Worm (Caenorhabditis elegans) whole organism, L1 larva: Measurements from ENCODE around the gene col-95.

Source experiments
- C34B4.2 ChIP-seq: sonication (generic microtip); optimal IDR thresholded peaks from 2 replicates; lab custom pipeline; 2017; ENCODE audit warnings: mild to moderate bottlenecking, missing genetic modification characterization, missing compliant biosample characterization
- F16B12.6 ChIP-seq: fragments of 150-350 bp; optimal IDR thresholded peaks from 2 replicates; lab custom pipeline; 2014; ENCODE audit warnings: missing biosample characterization, missing genetic modification characterization
- Y116A8C.19 ChIP-seq: sonication (generic microtip); optimal IDR thresholded peaks from 2 replicates; lab custom pipeline; 2016; ENCODE audit warnings: missing compliant biosample characterization, missing genetic modification characterization, borderline replicate concordance
- alr-1 ChIP-seq: fragments of 200-800 bp; sonication (Bioruptor generic); optimal IDR thresholded peaks from 2 replicates; lab custom pipeline; 2018; ENCODE audit warnings: borderline replicate concordance, mild to moderate bottlenecking, missing genetic modification characterization, missing compliant biosample characterization
- aly-2 ChIP-seq: fragments of 150-350 bp; optimal IDR thresholded peaks from 2 replicates; lab custom pipeline; 2014; ENCODE audit warnings: missing biosample characterization, missing genetic modification characterization
- ama-1 ChIP-seq: fragments of 150-350 bp; optimal IDR thresholded peaks from 2 replicates; lab custom pipeline; 2014
- blmp-1 ChIP-seq: fragments of 150-350 bp; optimal IDR thresholded peaks from 2 replicates; lab custom pipeline; 2014; ENCODE audit warnings: missing biosample characterization, missing genetic modification characterization
- ceh-63 ChIP-seq: fragments of 200-800 bp; sonication (Bioruptor generic); optimal IDR thresholded peaks from 2 replicates; lab custom pipeline; 2018; ENCODE audit warnings: mild to moderate bottlenecking, missing genetic modification characterization, missing compliant biosample characterization
- ceh-8 ChIP-seq: fragments of 200-800 bp; sonication (Bioruptor generic); optimal IDR thresholded peaks from 2 replicates; lab custom pipeline; 2018; ENCODE audit warnings: mild to moderate bottlenecking, missing genetic modification characterization, moderate library complexity, missing compliant biosample characterization
- ceh-82 ChIP-seq, 3 experiments: fragments of 150-350 bp in 1 of 3; sonication (generic microtip) in 2 of 3; optimal IDR thresholded peaks; 2 replicates each; lab custom pipeline; 2014 to 2017; ENCODE audit warnings: missing biosample characterization in 3 of 3, missing genetic modification characterization in 3 of 3
- ceh-88 ChIP-seq: fragments of 200-800 bp; sonication (Bioruptor generic); IDR thresholded peaks from 2 replicates; pipeline ENCODE4 v1.3.6; 2022; ENCODE audit warnings: missing genetic modification characterization, missing compliant biosample characterization
- dpl-1 ChIP-seq, 3 experiments: fragments of 150-350 bp in 2 of 3; sonication (generic microtip) in 1 of 3; optimal IDR thresholded peaks; 2 replicates each; lab custom pipeline; 2014 to 2017; ENCODE audit warnings: missing biosample characterization in 3 of 3, missing genetic modification characterization in 3 of 3, missing genetic modification reagents in 3 of 3
- efl-1 ChIP-seq, 4 experiments: fragments of 150-350 bp; optimal IDR thresholded peaks in 3 of 4; peaks in 1 of 4; 1 replicate in 1 of 4; 2 replicates in 3 of 4; lab custom pipeline; 2014; ENCODE audit warnings: missing biosample characterization in 2 of 4, missing genetic modification characterization in 2 of 4, missing genetic modification reagents in 2 of 4
- efl-3 ChIP-seq: fragments of 200-800 bp; sonication (Bioruptor generic); optimal IDR thresholded peaks from 2 replicates; lab custom pipeline; 2018; ENCODE audit warnings: mild to moderate bottlenecking, missing genetic modification characterization, missing compliant biosample characterization
- elt-2 ChIP-seq: sonication (generic microtip); optimal IDR thresholded peaks from 2 replicates; lab custom pipeline; 2016; ENCODE audit warnings: missing genetic modification characterization, mild to moderate bottlenecking, inconsistent platforms, missing compliant biosample characterization, missing genetic modification reagents
- elt-3 ChIP-seq, 6 experiments: fragments of 150-350 bp in 1 of 6; sonication (generic microtip); optimal IDR thresholded peaks; 2 replicates each; lab custom pipeline; 2017 to 2018; ENCODE audit warnings: missing biosample characterization in 6 of 6, missing genetic modification characterization in 6 of 6, inconsistent platforms in 1 of 6
- ets-5 ChIP-seq: fragments of 200-800 bp; sonication (Bioruptor generic); IDR thresholded peaks from 2 replicates; pipeline ENCODE4 v1.3.6; 2022; ENCODE audit warnings: missing genetic modification characterization, missing compliant biosample characterization
- fkh-10 ChIP-seq: sonication (generic microtip); optimal IDR thresholded peaks from 2 replicates; lab custom pipeline; 2017; ENCODE audit warnings: missing biosample characterization, missing genetic modification reagents, missing genetic modification characterization
- hlh-17 ChIP-seq: fragments of 200-800 bp; sonication (Bioruptor generic); optimal IDR thresholded peaks from 2 replicates; lab custom pipeline; 2018; ENCODE audit warnings: missing genetic modification characterization, mild to moderate bottlenecking, missing compliant biosample characterization, moderate library complexity, borderline replicate concordance
- hpl-2 ChIP-seq: fragments of 150-350 bp; optimal IDR thresholded peaks from 2 replicates; lab custom pipeline; 2014; ENCODE audit warnings: missing biosample characterization, missing genetic modification reagents, missing genetic modification characterization
- irx-1 ChIP-seq: sonication (generic microtip); optimal IDR thresholded peaks from 2 replicates; lab custom pipeline; 2016; ENCODE audit warnings: missing genetic modification characterization, missing compliant biosample characterization
- isw-1 ChIP-seq: fragments of 200-800 bp; sonication (Bioruptor generic); IDR thresholded peaks from 2 replicates; pipeline ENCODE4 v1.3.6; 2022; ENCODE audit warnings: missing genetic modification characterization, missing compliant biosample characterization
- jun-1 ChIP-seq: fragments of 150-350 bp; optimal IDR thresholded peaks from 2 replicates; lab custom pipeline; 2014; ENCODE audit warnings: missing biosample characterization, missing genetic modification reagents, missing genetic modification characterization
- lin-13 ChIP-seq: fragments of 150-350 bp; optimal IDR thresholded peaks from 2 replicates; lab custom pipeline; 2014; ENCODE audit warnings: missing biosample characterization, missing genetic modification reagents, missing genetic modification characterization
- lin-14 ChIP-seq: fragments of 200-800 bp; sonication (Bioruptor generic); optimal IDR thresholded peaks from 2 replicates; lab custom pipeline; 2018; ENCODE audit warnings: mild to moderate bottlenecking, missing genetic modification characterization, moderate library complexity, missing compliant biosample characterization
- lin-15B ChIP-seq: fragments of 150-350 bp; sonication (generic microtip); optimal IDR thresholded peaks from 3 replicates; lab custom pipeline; 2014; ENCODE audit warnings: missing biosample characterization, missing genetic modification characterization
- lin-35 ChIP-seq, 2 experiments: fragments of 150-350 bp; optimal IDR thresholded peaks; 2 replicates each; lab custom pipeline; 2014; ENCODE audit warnings: missing biosample characterization in 2 of 2, missing genetic modification characterization in 2 of 2, missing genetic modification reagents in 2 of 2
- lsy-2 ChIP-seq, 2 experiments: fragments of 150-350 bp; optimal IDR thresholded peaks; 2 replicates each; lab custom pipeline; 2014; ENCODE audit warnings: missing biosample characterization in 2 of 2, missing genetic modification characterization in 2 of 2
- mab-9 ChIP-seq: fragments of 200-800 bp; sonication (Bioruptor generic); IDR thresholded peaks from 2 replicates; pipeline ENCODE4 v1.3.6; 2022; ENCODE audit warnings: missing genetic modification reagents, missing genetic modification characterization, missing compliant biosample characterization
- mef-2 ChIP-seq: fragments of 150-350 bp; optimal IDR thresholded peaks from 2 replicates; lab custom pipeline; 2014; ENCODE audit warnings: missing biosample characterization, missing genetic modification characterization
- nhr-11 ChIP-seq: fragments of 150-350 bp; optimal IDR thresholded peaks from 2 replicates; lab custom pipeline; 2014; ENCODE audit warnings: missing biosample characterization, missing genetic modification characterization
- nhr-12 ChIP-seq: sonication (generic microtip); optimal IDR thresholded peaks from 2 replicates; lab custom pipeline; 2017; ENCODE audit warnings: missing biosample characterization, missing genetic modification characterization
- nhr-19 ChIP-seq: fragments of 200-800 bp; sonication (Bioruptor generic); conservative IDR thresholded peaks from 2 replicates; pipeline ENCODE4 v1.3.6; 2022; ENCODE audit warnings: missing genetic modification characterization, missing compliant biosample characterization
- nhr-237 ChIP-seq: fragments of 150-350 bp; optimal IDR thresholded peaks from 2 replicates; lab custom pipeline; 2014; ENCODE audit warnings: missing biosample characterization, missing genetic modification characterization
- nhr-47 ChIP-seq: sonication (generic microtip); optimal IDR thresholded peaks from 2 replicates; lab custom pipeline; 2016; ENCODE audit warnings: mild to moderate bottlenecking, missing genetic modification characterization, moderate library complexity, missing compliant biosample characterization
- nhr-77 ChIP-seq: fragments of 150-350 bp; optimal IDR thresholded peaks from 2 replicates; lab custom pipeline; 2014; ENCODE audit warnings: missing biosample characterization, missing genetic modification characterization
- nhr-84 ChIP-seq: sonication (generic microtip); optimal IDR thresholded peaks from 2 replicates; lab custom pipeline; 2017; ENCODE audit warnings: missing biosample characterization, missing genetic modification characterization
- nhr-90 ChIP-seq: sonication (generic microtip); optimal IDR thresholded peaks from 2 replicates; lab custom pipeline; 2016; ENCODE audit warnings: mild to moderate bottlenecking, missing genetic modification characterization, missing compliant biosample characterization; ENCODE audit not compliant: poor library complexity
- pqm-1 ChIP-seq: sonication (generic microtip); optimal IDR thresholded peaks from 3 replicates; lab custom pipeline; 2017; ENCODE audit warnings: missing biosample characterization, missing genetic modification characterization
- skn-1 ChIP-seq: fragments of 150-350 bp; optimal IDR thresholded peaks from 2 replicates; lab custom pipeline; 2014; ENCODE audit warnings: missing biosample characterization, missing genetic modification characterization
- sptf-1 ChIP-seq: fragments of 150-350 bp; optimal IDR thresholded peaks from 2 replicates; lab custom pipeline; 2014; ENCODE audit warnings: missing biosample characterization, missing genetic modification characterization
- sup-37 ChIP-seq: fragments of 200-800 bp; sonication (Bioruptor generic); optimal IDR thresholded peaks from 2 replicates; lab custom pipeline; 2018; ENCODE audit warnings: mild to moderate bottlenecking, missing genetic modification characterization, missing compliant biosample characterization
- tlp-1 ChIP-seq: fragments of 150-350 bp; optimal IDR thresholded peaks from 2 replicates; lab custom pipeline; 2014; ENCODE audit warnings: missing biosample characterization, missing genetic modification characterization
- unc-130 ChIP-seq: fragments of 150-350 bp; optimal IDR thresholded peaks from 2 replicates; lab custom pipeline; 2017; ENCODE audit warnings: missing biosample characterization, missing genetic modification characterization, inconsistent platforms
- unc-30 ChIP-seq: sonication (generic microtip); optimal IDR thresholded peaks from 2 replicates; lab custom pipeline; 2017; ENCODE audit warnings: missing biosample characterization, missing genetic modification characterization
- unc-62 ChIP-seq: fragments of 150-350 bp; optimal IDR thresholded peaks from 2 replicates; lab custom pipeline; 2014; ENCODE audit warnings: missing biosample characterization, missing genetic modification reagents, missing genetic modification characterization
- unc-86 ChIP-seq: sonication (generic microtip); optimal IDR thresholded peaks from 2 replicates; lab custom pipeline; 2016; ENCODE audit warnings: missing genetic modification characterization, missing compliant biosample characterization
- unc-98 ChIP-seq: fragments of 200-800 bp; sonication (Bioruptor generic); IDR thresholded peaks from 2 replicates; pipeline ENCODE4 v1.3.6; 2022; ENCODE audit warnings: missing genetic modification characterization, missing compliant biosample characterization
- vab-15 ChIP-seq: sonication (generic microtip); optimal IDR thresholded peaks from 2 replicates; lab custom pipeline; 2017; ENCODE audit warnings: missing genotype, mild to moderate bottlenecking, missing genetic modification characterization, missing compliant biosample characterization
- xbp-1 ChIP-seq: sonication (generic microtip); optimal IDR thresholded peaks from 2 replicates; lab custom pipeline; 2016; ENCODE audit warnings: missing genetic modification characterization, missing compliant biosample characterization
- zag-1 ChIP-seq: fragments of 150-350 bp; optimal IDR thresholded peaks from 2 replicates; lab custom pipeline; 2014; ENCODE audit warnings: missing biosample characterization, missing genetic modification characterization
- zip-4 ChIP-seq: fragments of 200-800 bp; sonication (Bioruptor generic); optimal IDR thresholded peaks from 2 replicates; lab custom pipeline; 2018; ENCODE audit warnings: mild to moderate bottlenecking, missing genetic modification characterization, moderate library complexity, missing compliant biosample characterization
- ztf-4 ChIP-seq: fragments of 150-350 bp; optimal IDR thresholded peaks from 2 replicates; lab custom pipeline; 2014; ENCODE audit warnings: missing biosample characterization, missing genetic modification characterization

Gene col-95

DNA sequence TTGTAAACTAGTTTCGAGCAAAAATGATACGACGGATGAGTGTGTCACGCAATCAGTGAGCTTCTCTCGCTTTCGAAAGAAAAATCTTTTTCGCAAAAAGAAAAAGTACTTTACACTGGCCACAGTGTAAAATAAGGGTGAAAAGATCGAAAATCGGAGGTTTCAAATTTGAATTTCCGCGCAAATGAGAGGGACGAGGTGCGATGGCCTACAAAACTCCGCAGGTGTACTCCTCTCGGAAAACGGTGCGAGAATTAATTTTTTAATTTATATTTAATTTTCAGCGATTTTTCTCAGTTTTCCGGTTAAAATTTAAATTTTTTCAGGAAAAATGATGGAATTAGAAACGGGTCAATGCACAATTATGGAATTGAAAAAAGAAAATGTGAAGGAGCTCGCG, 42.9 kb downstream of the col-95 start, which contains the start of gene mrt-2:
Gene mrt-2, plus strand, starts transcription at position 49 of the 400 bp plus-strand sequence.
- TF ChIP-seq lsy-2 (tag; optimal IDR thresholded peaks at IDR 0.05; lab: Kevin White, UChicago): peak; percentile 86 to 88
- TF ChIP-seq ama-1 (lab: Kevin White, UChicago): no peak
- TF ChIP-seq ceh-63 (GFP tag; lab: Kevin White, UChicago): peak; percentile 6
- peak; percentile 34 for TF ChIP-seq jun-1
- peak; percentile 71; the same call in 1 of the 2 replicates for TF ChIP-seq ceh-88 (GFP tag; lab: Robert Waterston, UW)
- TF ChIP-seq elt-2 (tag; lab: Kevin White, UChicago): peak; percentile 78
- peak; percentile 49 for TF ChIP-seq C34B4.2
- no peak for TF ChIP-seq hpl-2 (GFP tag; lab: Kevin White, UChicago)
- peak; percentile 39 for TF ChIP-seq zip-4 (GFP tag; lab: Kevin White, UChicago)
- no peak for TF ChIP-seq ztf-4 (tag; lab: Kevin White, UChicago)
- peak; percentile 78 for TF ChIP-seq isw-1 (GFP tag; lab: Robert Waterston, UW)
- TF ChIP-seq vab-15 (tag; lab: Kevin White, UChicago): peak; percentile 64
- peak; percentile 97 for TF ChIP-seq nhr-90
- peak; percentile 54 for TF ChIP-seq ceh-8 (GFP tag; lab: Kevin White, UChicago)
- TF ChIP-seq irx-1 (tag; lab: Kevin White, UChicago): peak; percentile 96
- TF ChIP-seq nhr-11 (tag; lab: Kevin White, UChicago): no peak
- TF ChIP-seq blmp-1 (tag; lab: Kevin White, UChicago): peak; percentile 69
- TF ChIP-seq ets-5 (GFP tag; lab: Robert Waterston, UW): no peak
- peak; percentile 60 for TF ChIP-seq mab-9 (GFP tag; lab: Robert Waterston, UW)
- no peak for TF ChIP-seq nhr-237 (tag; lab: Kevin White, UChicago)
- peak; percentile 23 for TF ChIP-seq fkh-10 (GFP tag; lab: Kevin White, UChicago)
- peak in 2 of 6 experiments; percentile 46 to 60 for TF ChIP-seq elt-3 (tag; optimal IDR thresholded peaks at IDR 0.05; lab: Kevin White, UChicago)
- peak; percentile 90 for TF ChIP-seq Y116A8C.19 (tag; lab: Kevin White, UChicago)
- TF ChIP-seq sup-37: peak; percentile 14
- TF ChIP-seq F16B12.6 (tag; lab: Kevin White, UChicago): peak; percentile 54
- TF ChIP-seq unc-130: peak; percentile 76
- TF ChIP-seq dpl-1 (GFP tag; optimal IDR thresholded peaks at IDR 0.05; lab: Kevin White, UChicago): peak; percentile 94 to 96 (median 96)
- TF ChIP-seq mef-2 (tag; lab: Kevin White, UChicago): no peak
- TF ChIP-seq lin-13 (GFP tag; lab: Kevin White, UChicago): peak; percentile 74
- TF ChIP-seq xbp-1 (tag; lab: Kevin White, UChicago): peak; percentile 88
- TF ChIP-seq unc-62: no peak
- TF ChIP-seq nhr-47 (tag; lab: Kevin White, UChicago): peak; percentile 95
- no peak for TF ChIP-seq unc-30 (tag; lab: Kevin White, UChicago)
- peak; percentile 19 for TF ChIP-seq efl-3 (GFP tag; lab: Kevin White, UChicago)
- TF ChIP-seq nhr-77: peak; percentile 14
- TF ChIP-seq alr-1 (tag; lab: Kevin White, UChicago): no peak
- peak; percentile 79 for TF ChIP-seq unc-86
- peak; percentile 90 for TF ChIP-seq nhr-19 (GFP tag; lab: Robert Waterston, UW)
- TF ChIP-seq efl-1 (optimal IDR thresholded peaks at IDR 0.05; lab: Kevin White, UChicago): peak; percentile 95 to 97
- TF ChIP-seq efl-1 (GFP tag; optimal IDR thresholded peaks at IDR 0.05 in 1 of 2; lab: Kevin White, UChicago): peak; percentile 97 to 100
- no peak for TF ChIP-seq zag-1
- TF ChIP-seq skn-1 (tag; lab: Kevin White, UChicago): peak; percentile 78
- peak; percentile 20 for TF ChIP-seq lin-15B
- TF ChIP-seq unc-98: peak; percentile 90
- TF ChIP-seq ceh-82 (tag; optimal IDR thresholded peaks at IDR 0.05; lab: Kevin White, UChicago): peak; percentile 18 to 68 (median 67)
- no peak for TF ChIP-seq sptf-1 (tag; lab: Kevin White, UChicago)
- TF ChIP-seq aly-2 (tag; lab: Kevin White, UChicago): peak; percentile 47
- peak; percentile 97 to 98 for TF ChIP-seq lin-35 (GFP tag; optimal IDR thresholded peaks at IDR 0.05; lab: Kevin White, UChicago)
- TF ChIP-seq hlh-17 (GFP tag; lab: Kevin White, UChicago): no peak
- no peak for TF ChIP-seq nhr-84
- TF ChIP-seq lin-14: no peak
- TF ChIP-seq nhr-12 (tag; lab: Kevin White, UChicago): no peak
- TF ChIP-seq tlp-1: no peak
- no peak for TF ChIP-seq pqm-1
